6 fruit fly cellular contexts compared by ENCODE assay signal in the genomic region with DNA sequence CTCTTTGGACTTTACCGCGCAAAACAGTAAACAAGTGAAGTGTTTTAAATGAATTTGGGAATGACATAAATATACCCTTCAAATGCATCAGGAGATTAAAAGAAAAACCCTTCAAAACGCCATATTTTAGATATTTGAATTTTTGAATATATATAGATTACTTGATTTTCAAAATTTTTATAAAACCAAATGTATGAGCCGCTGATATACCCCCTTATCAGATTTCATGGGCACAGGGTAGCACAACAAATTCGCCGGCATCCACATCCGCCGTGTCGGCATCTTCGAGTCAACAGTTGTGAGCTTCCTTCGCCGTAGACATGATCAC.
TF ChIP-seq lines count a peak whose summit lies in the region.

A gene (plus strand): TSS at position 304 of the 328 bp plus-strand sequence.

- TF ChIP-seq CTCF in whole organism, embryonic (GFP tag; optimal IDR thresholded peaks at IDR 0.05; lab: Kevin White, UChicago): no peak

TF ChIP-seq in whole organism, 6 proteins besides CTCF, POLR2A, EP300 and RAD21:
- TF ChIP-seq Dll (optimal IDR thresholded peaks at IDR 0.05; lab: Kevin White, UChicago) (no peak), pan (optimal IDR thresholded peaks at IDR 0.05; lab: Kevin White, UChicago) (peak; percentile 84), EcR (GFP tag; optimal IDR thresholded peaks at IDR 0.05; lab: Kevin White, UChicago) (no peak), psq (optimal IDR thresholded peaks at IDR 0.05; lab: Kevin White, UChicago) (no peak), usp (GFP tag; optimal IDR thresholded peaks at IDR 0.05; lab: Kevin White, UChicago) (no peak), CG8478 (optimal IDR thresholded peaks at IDR 0.05; lab: Kevin White, UChicago) (no peak)

TF ChIP-seq in whole organism, adult, 20 proteins besides CTCF, POLR2A, EP300 and RAD21:
- TF ChIP-seq CG11617 (GFP tag; optimal IDR thresholded peaks at IDR 0.05; lab: Kevin White, UChicago) (peak; percentile 25), CG12768 (GFP tag; optimal IDR thresholded peaks at IDR 0.05; lab: Kevin White, UChicago) (peak; percentile 52), Clk (GFP tag; optimal IDR thresholded peaks at IDR 0.05; lab: Kevin White, UChicago) (no peak), CG14711 (tag; optimal IDR thresholded peaks at IDR 0.05; lab: Kevin White, UChicago) (peak; percentile 39), CG7101 (tag; optimal IDR thresholded peaks at IDR 0.05; lab: Kevin White, UChicago) (peak; percentile 50), cnc (optimal IDR thresholded peaks at IDR 0.05; lab: Kevin White, UChicago) (no peak), toe (GFP tag; optimal IDR thresholded peaks at IDR 0.05; lab: Kevin White, UChicago) (no peak), CG5204 (GFP tag; optimal IDR thresholded peaks at IDR 0.05; lab: Kevin White, UChicago) (no peak), Crg-1 (GFP tag; optimal IDR thresholded peaks at IDR 0.05; lab: Kevin White, UChicago) (peak; percentile 9), CG33017 (tag; optimal IDR thresholded peaks at IDR 0.05; lab: Kevin White, UChicago) (peak; percentile 64), CG7045 (GFP tag; optimal IDR thresholded peaks at IDR 0.05; lab: Kevin White, UChicago) (no peak), tj (GFP tag; optimal IDR thresholded peaks at IDR 0.05; lab: Kevin White, UChicago) (peak; percentile 14), bab1 (GFP tag; optimal IDR thresholded peaks at IDR 0.05; lab: Kevin White, UChicago) (peak; percentile 59)

TF ChIP-seq in whole organism, embryonic, 481 proteins besides CTCF, POLR2A, EP300 and RAD21 (continues in another document):
- TF ChIP-seq CG8765 (GFP tag; IDR thresholded peaks at IDR 0.05; lab: Robert Waterston, UW) (no peak), CG7556 (GFP tag; optimal IDR thresholded peaks at IDR 0.05; lab: Kevin White, UChicago) (peak; percentile 64), Ptx1 (GFP tag; IDR thresholded peaks at IDR 0.05; lab: Robert Waterston, UW) (peak; percentile 84), NC2α (GFP tag; optimal IDR thresholded peaks at IDR 0.05; lab: Kevin White, UChicago) (no peak), CG10654 (GFP tag; optimal IDR thresholded peaks at IDR 0.05; lab: Kevin White, UChicago) (peak; percentile 47), CG5245 (GFP tag; optimal IDR thresholded peaks at IDR 0.05; lab: Kevin White, UChicago) (peak; percentile 16), H2.0 (GFP tag; IDR thresholded peaks at IDR 0.05; lab: Robert Waterston, UW) (peak; percentile 57), chinmo (GFP tag; IDR thresholded peaks at IDR 0.05; lab: Robert Waterston, UW; ENCODE audit: partially characterized antibody) (no peak), kni (GFP tag; optimal IDR thresholded peaks at IDR 0.05; lab: Kevin White, UChicago) (no peak), grau (tag; optimal IDR thresholded peaks at IDR 0.05; lab: Kevin White, UChicago) (peak; percentile 47), CG31365 (tag; optimal IDR thresholded peaks at IDR 0.05; lab: Kevin White, UChicago) (no peak), CG10979 (tag; optimal IDR thresholded peaks at IDR 0.05; lab: Kevin White, UChicago) (peak; percentile 63), CG2199 (GFP tag; IDR thresholded peaks at IDR 0.05; lab: Robert Waterston, UW) (0 out of 3 replicates have a peak, but pooled peaks have one; percentile 41), CG3726 (GFP tag; IDR thresholded peaks at IDR 0.05; lab: Robert Waterston, UW) (0 out of 3 replicates have a peak, but pooled peaks have one; percentile 64), Elba2 (GFP tag; optimal IDR thresholded peaks at IDR 0.05; lab: Kevin White, UChicago) (no peak), dpn (GFP tag; optimal IDR thresholded peaks at IDR 0.05; lab: Kevin White, UChicago) (peak; percentile 12 to 69), CG12659 (GFP tag; optimal IDR thresholded peaks at IDR 0.05; lab: Kevin White, UChicago) (peak; percentile 70)

TF ChIP-seq in whole organism, prepupa, 60 proteins besides CTCF, POLR2A, EP300 and RAD21 (continues in another document):
- TF ChIP-seq dsx (GFP tag; optimal IDR thresholded peaks at IDR 0.05; lab: Kevin White, UChicago; ENCODE audit: poor library complexity, severe bottlenecking): peak; percentile 70
- peak; percentile 43 for TF ChIP-seq Ets21C (GFP tag; optimal IDR thresholded peaks at IDR 0.05; lab: Kevin White, UChicago)
- TF ChIP-seq Hr4 (GFP tag; optimal IDR thresholded peaks at IDR 0.05; lab: Kevin White, UChicago): no peak
- peak; percentile 68 for TF ChIP-seq Ets96B (tag; optimal IDR thresholded peaks at IDR 0.05; lab: Kevin White, UChicago)
- peak; percentile 67 for TF ChIP-seq CG8319 (GFP tag; optimal IDR thresholded peaks at IDR 0.05; lab: Kevin White, UChicago)
- TF ChIP-seq Hr39 (GFP tag; optimal IDR thresholded peaks at IDR 0.05; lab: Kevin White, UChicago): peak; percentile 78
- TF ChIP-seq CG6854 (GFP tag; optimal IDR thresholded peaks at IDR 0.05; lab: Kevin White, UChicago): peak; percentile 82
- peak; percentile 53 for TF ChIP-seq Gug (GFP tag; IDR thresholded peaks at IDR 0.05; lab: Robert Waterston, UW)
- peak; percentile 85 for TF ChIP-seq Smox (GFP tag; optimal IDR thresholded peaks at IDR 0.05; lab: Kevin White, UChicago)
- peak; percentile 78 for TF ChIP-seq CG34406 (GFP tag; optimal IDR thresholded peaks at IDR 0.05; lab: Kevin White, UChicago)
- peak in 1 of 2 experiments; percentile 5 for TF ChIP-seq salr (GFP tag; optimal IDR thresholded peaks at IDR 0.05; lab: Kevin White, UChicago)
- peak; percentile 68 for TF ChIP-seq CG3919 (GFP tag; optimal IDR thresholded peaks at IDR 0.05; lab: Kevin White, UChicago)
- TF ChIP-seq CG15336 (GFP tag; IDR thresholded peaks at IDR 0.05; lab: Robert Waterston, UW): peak; percentile 85
- peak; percentile 33 for TF ChIP-seq Eip93F (GFP tag; optimal IDR thresholded peaks at IDR 0.05; lab: Kevin White, UChicago)
- TF ChIP-seq CG8119 (GFP tag; IDR thresholded peaks at IDR 0.05; lab: Robert Waterston, UW): peak; percentile 80
- peak; percentile 54 for TF ChIP-seq Lpt (GFP tag; optimal IDR thresholded peaks at IDR 0.05; lab: Kevin White, UChicago)
- TF ChIP-seq CG11762 (GFP tag; optimal IDR thresholded peaks at IDR 0.05; lab: Kevin White, UChicago; ENCODE audit: insufficient read depth): peak; percentile 51

TF ChIP-seq in whole organism, pupa, 21 proteins besides CTCF, POLR2A, EP300 and RAD21:
- peak; percentile 75 for TF ChIP-seq CG12605 (GFP tag; IDR thresholded peaks at IDR 0.05; lab: Robert Waterston, UW)
- TF ChIP-seq CG34367 (tag; optimal IDR thresholded peaks at IDR 0.05; lab: Kevin White, UChicago): peak; percentile 58
- TF ChIP-seq CG4496 (GFP tag; IDR thresholded peaks at IDR 0.05; lab: Robert Waterston, UW): peak; percentile 82
- no peak for TF ChIP-seq CG8301 (tag; optimal IDR thresholded peaks at IDR 0.05; lab: Kevin White, UChicago)
- no peak for TF ChIP-seq Pif1B (GFP tag; optimal IDR thresholded peaks at IDR 0.05; lab: Kevin White, UChicago)
- no peak for TF ChIP-seq fd96Ca (GFP tag; IDR thresholded peaks at IDR 0.05; lab: Robert Waterston, UW)
- TF ChIP-seq rn (GFP tag; IDR thresholded peaks at IDR 0.05; lab: Robert Waterston, UW): peak; percentile 48; the same call in 1 of the 2 replicates
- peak; percentile 84 for TF ChIP-seq Ets98B (GFP tag; IDR thresholded peaks at IDR 0.05; lab: Robert Waterston, UW)
- TF ChIP-seq CG9948 (tag; optimal IDR thresholded peaks at IDR 0.05; lab: Kevin White, UChicago): peak; percentile 54
- peak; percentile 70 for TF ChIP-seq CG15710 (tag; optimal IDR thresholded peaks at IDR 0.05; lab: Kevin White, UChicago)
- TF ChIP-seq gl (tag; optimal IDR thresholded peaks at IDR 0.05; lab: Kevin White, UChicago): peak; percentile 37
- TF ChIP-seq Snoo (tag; optimal IDR thresholded peaks at IDR 0.05; lab: Kevin White, UChicago): peak; percentile 76
- peak; percentile 72; the same call in 1 of the 2 replicates for TF ChIP-seq CG32121 (GFP tag; IDR thresholded peaks at IDR 0.05; lab: Robert Waterston, UW)
- TF ChIP-seq CG8159 (tag; optimal IDR thresholded peaks at IDR 0.05; lab: Kevin White, UChicago): peak; percentile 75
- peak; percentile 62 for TF ChIP-seq CG17806 (tag; optimal IDR thresholded peaks at IDR 0.05; lab: Kevin White, UChicago)
- no peak for TF ChIP-seq CG14655 (GFP tag; optimal IDR thresholded peaks at IDR 0.05; lab: Kevin White, UChicago)
- TF ChIP-seq D1 (tag; optimal IDR thresholded peaks at IDR 0.05; lab: Kevin White, UChicago): no peak

TF ChIP-seq in whole organism, wandering third instar larva, 38 proteins besides CTCF, POLR2A, EP300 and RAD21:
- TF ChIP-seq ey (GFP tag; optimal IDR thresholded peaks at IDR 0.05; lab: Kevin White, UChicago) (peak; percentile 82), rgr (GFP tag; optimal IDR thresholded peaks at IDR 0.05; lab: Kevin White, UChicago) (peak; percentile 87), jim (GFP tag; optimal IDR thresholded peaks at IDR 0.05; lab: Kevin White, UChicago) (no peak), sv (GFP tag; optimal IDR thresholded peaks at IDR 0.05; lab: Kevin White, UChicago) (peak; percentile 15), h (GFP tag; optimal IDR thresholded peaks at IDR 0.05; lab: Kevin White, UChicago) (peak; percentile 82), psq (GFP tag; optimal IDR thresholded peaks at IDR 0.05; lab: Kevin White, UChicago) (peak; percentile 71), Hnf4 (GFP tag; optimal IDR thresholded peaks at IDR 0.05; lab: Kevin White, UChicago) (peak; percentile 78), Mio (GFP tag; optimal IDR thresholded peaks at IDR 0.05; lab: Kevin White, UChicago) (no peak), Hr78 (GFP tag; optimal IDR thresholded peaks at IDR 0.05; lab: Kevin White, UChicago) (no peak), OdsH (GFP tag; optimal IDR thresholded peaks at IDR 0.05; lab: Kevin White, UChicago) (peak; percentile 84), N (GFP tag; optimal IDR thresholded peaks at IDR 0.05; lab: Kevin White, UChicago) (no peak), Jra (GFP tag; optimal IDR thresholded peaks at IDR 0.05; lab: Kevin White, UChicago) (no peak), sage (GFP tag; optimal IDR thresholded peaks at IDR 0.05; lab: Kevin White, UChicago) (peak; percentile 29), foxo (GFP tag; optimal IDR thresholded peaks at IDR 0.05; lab: Kevin White, UChicago) (peak; percentile 44 to 85), fru (GFP tag; optimal IDR thresholded peaks at IDR 0.05; lab: Kevin White, UChicago) (peak; percentile 83), CG32264 (GFP tag; optimal IDR thresholded peaks at IDR 0.05; lab: Kevin White, UChicago) (peak; percentile 67), GATAd (GFP tag; optimal IDR thresholded peaks at IDR 0.05; lab: Kevin White, UChicago) (no peak), br (GFP tag; optimal IDR thresholded peaks at IDR 0.05; lab: Kevin White, UChicago) (peak; percentile 75), Sp1 (GFP tag; optimal IDR thresholded peaks at IDR 0.05; lab: Kevin White, UChicago) (peak; percentile 65), woc (GFP tag; optimal IDR thresholded peaks at IDR 0.05; lab: Kevin White, UChicago) (peak; percentile 50), HLH106 (tag; optimal IDR thresholded peaks at IDR 0.05; lab: Kevin White, UChicago) (peak; percentile 75)
